Worm (Caenorhabditis elegans) whole organism, L1 larva: Measurements from ENCODE around the gene dhs-18.
A peak's percentile ranks its signal among the peaks of the same experiment; 100 is the strongest.

Experiments
- rnt-1 ChIP-seq: sonication (generic microtip); optimal IDR thresholded peaks from 2 replicates; lab custom pipeline; 2016; ENCODE audit warnings: mild to moderate bottlenecking, missing genetic modification characterization, moderate library complexity, missing compliant biosample characterization
- unc-62 ChIP-seq: fragments of 150-350 bp; optimal IDR thresholded peaks from 2 replicates; lab custom pipeline; 2014; ENCODE audit warnings: missing biosample characterization, missing genetic modification reagents, missing genetic modification characterization

DNA sequence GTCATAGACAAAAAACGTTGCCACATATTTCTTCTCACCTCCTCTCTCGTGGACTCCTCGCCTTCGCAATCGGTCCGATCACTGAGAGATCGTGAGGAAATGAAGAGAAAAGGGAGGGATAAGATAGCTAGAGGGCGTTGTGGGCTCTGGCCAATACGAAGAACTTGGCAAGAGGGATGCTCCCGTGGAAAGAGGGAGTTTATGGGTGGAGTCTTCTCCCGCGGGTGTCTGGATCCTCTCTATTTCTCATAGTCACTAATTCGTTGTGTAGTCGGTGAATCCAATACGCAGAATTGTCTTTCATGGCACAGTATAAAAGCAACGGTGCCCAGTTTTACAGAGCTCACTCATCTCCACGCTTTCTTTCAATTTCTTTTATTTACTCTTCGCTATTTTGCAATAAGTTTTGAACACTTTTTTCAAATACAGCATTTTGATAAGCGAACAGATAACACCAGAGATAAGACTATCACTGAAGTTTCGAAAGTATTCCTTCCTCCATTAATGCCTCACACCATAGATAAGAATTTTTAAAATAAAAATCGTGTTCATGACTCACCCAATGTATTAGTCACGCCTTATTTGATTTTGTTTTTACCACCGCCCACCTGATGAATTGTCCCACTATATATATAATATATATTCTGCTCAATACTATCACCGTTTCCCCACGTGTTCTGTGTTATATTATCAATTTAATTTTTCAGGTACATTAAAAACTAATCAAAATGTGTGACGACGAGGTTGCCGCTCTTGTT, 33.9 kb upstream of the dhs-18 start, which contains the start of gene act-1:
- TF ChIP-seq unc-62 (GFP tag; lab: Kevin White, UChicago) (no peak), rnt-1 (tag; lab: Kevin White, UChicago) (peak; percentile 77)
